Fruit fly (Drosophila melanogaster) whole organism, embryonic: ENCODE measurements around the gene CG13250.
A peak's percentile ranks its signal among the peaks of the same experiment; 100 is the strongest.

Source experiments
- CG10543 ChIP-seq: fragments of 200-800 bp; sonication (Bioruptor generic); optimal IDR thresholded peaks from 3 replicates; lab custom pipeline; 2017; ENCODE audit warnings: missing biosample characterization, mild to moderate bottlenecking, missing genetic modification characterization, moderate library complexity
- CG10654 ChIP-seq: fragments of 200-800 bp; sonication (Bioruptor generic); optimal IDR thresholded peaks from 2 replicates; lab custom pipeline; 2016; ENCODE audit warnings: missing biosample characterization, missing genetic modification characterization
- CG12155 ChIP-seq: fragments of 200-800 bp; sonication (Bioruptor generic); optimal IDR thresholded peaks from 3 replicates; lab custom pipeline; 2016; ENCODE audit warnings: missing biosample characterization, missing genetic modification characterization
- CG12391 ChIP-seq: fragments of 200-800 bp; sonication (Bioruptor generic); optimal IDR thresholded peaks from 3 replicates; lab custom pipeline; 2018; ENCODE audit warnings: missing biosample characterization, mild to moderate bottlenecking, missing genetic modification characterization, moderate library complexity
- CG12769 ChIP-seq: fragments of 200-800 bp; sonication (Bioruptor generic); optimal IDR thresholded peaks from 2 replicates; lab custom pipeline; 2019; ENCODE audit warnings: missing biosample characterization, mild to moderate bottlenecking, missing genetic modification characterization, moderate library complexity
- CG14441 ChIP-seq: fragments of 200-800 bp; sonication (Bioruptor generic); IDR thresholded peaks from 2 replicates; pipeline ENCODE4 v1.3.6; 2022; ENCODE audit warnings: missing biosample characterization, missing genetic modification characterization
- CG14710 ChIP-seq: fragments of 200-800 bp; sonication (Bioruptor generic); optimal IDR thresholded peaks from 3 replicates; lab custom pipeline; 2019; ENCODE audit warnings: missing biosample characterization, mild to moderate bottlenecking, missing genetic modification characterization, moderate library complexity
- CG1602 ChIP-seq: fragments of 200-800 bp; sonication (Bioruptor generic); optimal IDR thresholded peaks from 3 replicates; lab custom pipeline; 2016; ENCODE audit warnings: missing biosample characterization, missing genetic modification characterization
- CG18262 ChIP-seq: fragments of 200-800 bp; optimal IDR thresholded peaks from 3 replicates; lab custom pipeline; 2019; ENCODE audit warnings: missing biosample characterization, mild to moderate bottlenecking, missing genetic modification characterization, moderate library complexity
- CG18599 ChIP-seq: fragments of 200-800 bp; sonication (Bioruptor generic); optimal IDR thresholded peaks from 3 replicates; lab custom pipeline; 2017; ENCODE audit warnings: missing biosample characterization, missing genetic modification characterization, mild to moderate bottlenecking, moderate library complexity, missing genetic modification reagents
- CG32767 ChIP-seq: fragments of 200-800 bp; sonication (Bioruptor generic); IDR thresholded peaks from 2 replicates; pipeline ENCODE4 v1.3.6; 2022; ENCODE audit warnings: missing biosample characterization, missing genetic modification characterization
- CG42726 ChIP-seq: fragments of 200-800 bp; sonication (Bioruptor generic); IDR thresholded peaks from 2 replicates; pipeline ENCODE4 v1.3.6; 2022; ENCODE audit warnings: missing biosample characterization, missing genetic modification characterization; ENCODE audit not compliant: partially characterized antibody
- CG4328 ChIP-seq: fragments of 200-800 bp; sonication (Bioruptor generic); optimal IDR thresholded peaks from 3 replicates; lab custom pipeline; 2017; ENCODE audit warnings: missing biosample characterization, missing genetic modification reagents, missing genetic modification characterization
- CG4424 ChIP-seq: fragments of 200-800 bp; sonication (Bioruptor generic); optimal IDR thresholded peaks from 3 replicates; lab custom pipeline; 2016; ENCODE audit warnings: missing biosample characterization, missing genetic modification characterization
- CG6272 ChIP-seq: fragments of 200-800 bp; sonication (Bioruptor generic); IDR thresholded peaks from 2 replicates; pipeline ENCODE4 v1.3.6; 2022; ENCODE audit warnings: missing biosample characterization, missing genetic modification characterization
- CG6689 ChIP-seq: fragments of 200-800 bp; sonication (Bioruptor generic); IDR thresholded peaks from 2 replicates; pipeline ENCODE4 v1.3.6; 2022; ENCODE audit warnings: missing biosample characterization, missing genetic modification characterization
- CG6854 ChIP-seq: fragments of 200-800 bp; sonication (Bioruptor generic); optimal IDR thresholded peaks from 3 replicates; lab custom pipeline; 2017; ENCODE audit warnings: missing biosample characterization, mild to moderate bottlenecking, missing genetic modification characterization
- CG7928 ChIP-seq: fragments of 200-800 bp; sonication (Bioruptor generic); optimal IDR thresholded peaks from 2 replicates; lab custom pipeline; 2017; ENCODE audit warnings: missing biosample characterization, mild to moderate bottlenecking, missing genetic modification characterization
- CG9437 ChIP-seq: fragments of 200-800 bp; sonication (Bioruptor generic); optimal IDR thresholded peaks from 2 replicates; lab custom pipeline; 2018; ENCODE audit warnings: missing biosample characterization, mild to moderate bottlenecking, missing genetic modification characterization
- CG9609 ChIP-seq: fragments of 200-800 bp; sonication (Bioruptor generic); optimal IDR thresholded peaks from 3 replicates; lab custom pipeline; 2016; ENCODE audit warnings: missing biosample characterization, missing genetic modification characterization
- Chrac-16 ChIP-seq: fragments of 200-800 bp; sonication (Bioruptor generic); optimal IDR thresholded peaks from 3 replicates; lab custom pipeline; 2016; ENCODE audit warnings: missing biosample characterization, missing genetic modification characterization
- CoRest ChIP-seq: fragments of 200-800 bp; sonication (Bioruptor generic); optimal IDR thresholded peaks from 3 replicates; lab custom pipeline; 2018; ENCODE audit warnings: missing biosample characterization, mild to moderate bottlenecking, missing genetic modification characterization, moderate library complexity
- D ChIP-seq, 2 experiments: fragments of 200-800 bp in 1 of 2; fragments of >200 bp in 1 of 2; sonication (Bioruptor generic) in 1 of 2; optimal IDR thresholded peaks; 2 replicates in 1 of 2; 3 replicates in 1 of 2; lab custom pipeline; 2017; ENCODE audit warnings: mild to moderate bottlenecking in 1 of 2, missing biosample characterization in 1 of 2, missing genetic modification characterization in 1 of 2, missing genetic modification reagents in 1 of 2
- Drgx ChIP-seq: fragments of 200-800 bp; sonication (Bioruptor generic); IDR thresholded peaks from 2 replicates; pipeline ENCODE4 v1.3.6; 2022; ENCODE audit warnings: missing biosample characterization, missing genetic modification characterization
- Hand ChIP-seq: fragments of 200-800 bp; sonication (Bioruptor generic); optimal IDR thresholded peaks from 2 replicates; lab custom pipeline; 2017; ENCODE audit warnings: mild to moderate bottlenecking, missing biosample characterization, missing genetic modification reagents, missing genetic modification characterization
- Kr ChIP-seq: fragments of 200-800 bp; sonication (Bioruptor generic); optimal IDR thresholded peaks from 2 replicates; lab custom pipeline; 2017; ENCODE audit warnings: missing biosample characterization, mild to moderate bottlenecking, missing genetic modification characterization
- PHDP ChIP-seq: fragments of 200-800 bp; sonication (Bioruptor generic); optimal IDR thresholded peaks from 3 replicates; lab custom pipeline; 2018; ENCODE audit warnings: missing biosample characterization, mild to moderate bottlenecking, missing genetic modification characterization, moderate library complexity
- Rfx ChIP-seq: fragments of 200-800 bp; sonication (Bioruptor generic); IDR thresholded peaks from 2 replicates; pipeline ENCODE4 v1.3.6; 2022; ENCODE audit warnings: missing biosample characterization, missing genetic modification characterization
- Sry-δ ChIP-seq: fragments of 200-800 bp; sonication (Bioruptor generic); optimal IDR thresholded peaks from 2 replicates; lab custom pipeline; 2016; ENCODE audit warnings: missing biosample characterization, missing genetic modification characterization
- YL-1 ChIP-seq: fragments of 200-800 bp; sonication (Bioruptor generic); optimal IDR thresholded peaks from 3 replicates; lab custom pipeline; 2017; ENCODE audit warnings: missing biosample characterization, mild to moderate bottlenecking, missing genetic modification characterization
- amos ChIP-seq: fragments of 200-800 bp; sonication (Bioruptor generic); IDR thresholded peaks from 2 replicates; pipeline ENCODE4 v1.3.6; 2022; ENCODE audit warnings: missing biosample characterization, missing genetic modification characterization; ENCODE audit not compliant: partially characterized antibody
- bsh ChIP-seq, 2 experiments: fragments of 200-800 bp; sonication (Bioruptor generic); optimal IDR thresholded peaks; 2 replicates each; lab custom pipeline; 2017 to 2018; ENCODE audit warnings: mild to moderate bottlenecking in 2 of 2, missing biosample characterization in 2 of 2, missing genetic modification characterization in 2 of 2, moderate library complexity in 1 of 2
- caup ChIP-seq: fragments of 200-800 bp; sonication (Bioruptor generic); optimal IDR thresholded peaks from 3 replicates; lab custom pipeline; 2017; ENCODE audit warnings: missing biosample characterization, mild to moderate bottlenecking, missing genetic modification characterization, moderate library complexity; ENCODE audit not compliant: severe bottlenecking
- cg ChIP-seq: fragments of 200-800 bp; sonication (Bioruptor generic); optimal IDR thresholded peaks from 3 replicates; lab custom pipeline; 2019; ENCODE audit warnings: missing biosample characterization, mild to moderate bottlenecking, missing genetic modification characterization, moderate library complexity
- chinmo ChIP-seq: fragments of 200-800 bp; sonication (Bioruptor generic); IDR thresholded peaks from 4 replicates; pipeline ENCODE4 v1.3.6; 2022; ENCODE audit warnings: missing biosample characterization, missing genetic modification characterization; ENCODE audit not compliant: partially characterized antibody
- croc ChIP-seq: fragments of 200-800 bp; sonication (Bioruptor generic); conservative IDR thresholded peaks from 3 replicates; pipeline ENCODE4 v1.3.6; 2022; ENCODE audit warnings: missing biosample characterization, missing genetic modification characterization
- eyg ChIP-seq: fragments of 200-800 bp; sonication (Bioruptor generic); optimal IDR thresholded peaks from 3 replicates; lab custom pipeline; 2016; ENCODE audit warnings: missing biosample characterization, missing genetic modification characterization
- her ChIP-seq: fragments of 200-800 bp; sonication (Bioruptor generic); optimal IDR thresholded peaks from 2 replicates; lab custom pipeline; 2016; ENCODE audit warnings: missing biosample characterization, missing genetic modification characterization
- hkb ChIP-seq, 2 experiments: fragments of 200-800 bp in 1 of 2; fragments of >200 bp in 1 of 2; sonication (Bioruptor generic) in 1 of 2; IDR thresholded peaks in 1 of 2; optimal IDR thresholded peaks in 1 of 2; 2 replicates each; pipeline versions ENCODE4 v1.3.6 to Lab custom; 2017 to 2022; ENCODE audit warnings: missing biosample characterization in 1 of 2, missing genetic modification characterization in 1 of 2
- ind ChIP-seq: fragments of 200-800 bp; sonication (Bioruptor generic); optimal IDR thresholded peaks from 3 replicates; lab custom pipeline; 2016; ENCODE audit warnings: missing biosample characterization, missing genetic modification characterization
- insv ChIP-seq, 2 experiments: fragments of 200-800 bp; sonication (Bioruptor generic); optimal IDR thresholded peaks; 3 replicates each; lab custom pipeline; 2016 to 2018; ENCODE audit warnings: missing biosample characterization in 2 of 2, missing genetic modification characterization in 2 of 2
- nmo ChIP-seq: fragments of 200-800 bp; sonication (Bioruptor generic); optimal IDR thresholded peaks from 2 replicates; lab custom pipeline; 2018; ENCODE audit warnings: missing biosample characterization, mild to moderate bottlenecking, missing genetic modification characterization, moderate library complexity
- pfk ChIP-seq: fragments of 200-800 bp; sonication (Bioruptor generic); optimal IDR thresholded peaks from 2 replicates; lab custom pipeline; 2018; ENCODE audit warnings: missing biosample characterization, mild to moderate bottlenecking, missing genetic modification characterization, moderate library complexity
- run ChIP-seq: fragments of 200-800 bp; sonication (Bioruptor generic); optimal IDR thresholded peaks from 3 replicates; lab custom pipeline; 2018; ENCODE audit warnings: missing biosample characterization, mild to moderate bottlenecking, missing genetic modification characterization
- unpg ChIP-seq: fragments of 200-800 bp; sonication (Bioruptor generic); optimal IDR thresholded peaks from 3 replicates; lab custom pipeline; 2018; ENCODE audit warnings: missing biosample characterization, mild to moderate bottlenecking, missing genetic modification characterization, moderate library complexity
- vfl ChIP-seq: fragments of 200-800 bp; sonication (Bioruptor generic); optimal IDR thresholded peaks from 2 replicates; lab custom pipeline; 2016; ENCODE audit warnings: missing biosample characterization, missing genetic modification characterization
- zfh1 ChIP-seq: fragments of 200-800 bp; sonication (Bioruptor generic); IDR thresholded peaks from 3 replicates; pipeline ENCODE4 v1.3.6; 2022; ENCODE audit warnings: missing biosample characterization, missing genetic modification characterization

CG13250 gene

DNA sequence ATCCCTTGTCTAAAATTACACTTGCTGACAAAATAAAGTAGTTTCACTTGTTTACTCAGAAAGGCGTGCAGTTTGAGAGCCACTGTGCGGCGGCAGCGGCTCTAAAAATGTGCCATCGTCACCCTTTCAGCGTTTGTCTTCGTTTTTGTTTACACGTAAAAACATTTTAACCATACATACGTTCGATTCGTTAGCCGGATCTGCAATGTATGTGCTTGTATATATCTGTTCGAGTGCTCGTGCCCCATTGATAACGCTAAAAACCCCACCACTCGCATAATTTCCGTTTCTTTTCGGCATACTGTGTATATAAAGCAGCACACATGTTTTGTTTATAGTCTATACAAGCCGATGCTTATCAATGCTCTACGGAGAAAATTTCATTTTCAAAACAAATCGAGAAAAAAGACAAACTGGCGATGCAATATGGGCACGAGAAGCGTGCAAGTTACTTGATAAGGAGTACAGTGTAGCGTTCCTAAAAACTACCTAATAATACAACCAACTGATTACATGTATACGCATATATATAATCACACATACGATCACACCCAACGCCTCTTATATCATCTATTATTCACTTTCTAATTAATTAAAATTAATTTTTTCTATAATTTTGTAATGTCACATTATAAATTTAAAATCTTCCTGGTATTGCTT, 16.9 kb upstream of the CG13250 start (continued):
- TF ChIP-seq CG1602 (GFP tag; lab: Kevin White, UChicago): peak; percentile 40
- no peak for TF ChIP-seq croc (GFP tag; lab: Robert Waterston, UW)
- TF ChIP-seq CG18599 (GFP tag; lab: Kevin White, UChicago): peak; percentile 55
- peak; percentile 31; the same call in 1 of the 2 replicates for TF ChIP-seq amos (GFP tag; lab: Robert Waterston, UW)
- no peak for TF ChIP-seq Drgx (GFP tag; lab: Robert Waterston, UW)
- TF ChIP-seq CG9437 (GFP tag; lab: Kevin White, UChicago): peak; percentile 53
- peak; percentile 73; the same call in 1 of the 4 replicates for TF ChIP-seq chinmo (GFP tag; lab: Robert Waterston, UW)
- peak; percentile 66 for TF ChIP-seq CG18262 (tag; lab: Kevin White, UChicago)
- TF ChIP-seq PHDP: peak; percentile 45
- TF ChIP-seq D (optimal IDR thresholded peaks at IDR 0.05; lab: Kevin White, UChicago): no peak
- TF ChIP-seq D (GFP tag; optimal IDR thresholded peaks at IDR 0.05; lab: Kevin White, UChicago): no peak
- TF ChIP-seq caup: peak; percentile 4
- TF ChIP-seq Kr (GFP tag; lab: Kevin White, UChicago): peak; percentile 91
- no peak for TF ChIP-seq CG12769 (tag; lab: Kevin White, UChicago)
- no peak for TF ChIP-seq pfk
- no peak for TF ChIP-seq vfl (GFP tag; lab: Kevin White, UChicago)
- TF ChIP-seq zfh1 (GFP tag; lab: Robert Waterston, UW): peak; percentile 56; the same call in 1 of the 3 replicates
- TF ChIP-seq hkb (optimal IDR thresholded peaks at IDR 0.05; lab: Kevin White, UChicago): no peak
- peak; percentile 16; the same call in 1 of the 2 replicates for TF ChIP-seq hkb (GFP tag; IDR thresholded peaks at IDR 0.05; lab: Robert Waterston, UW)
- TF ChIP-seq CG10543 (GFP tag; lab: Kevin White, UChicago): peak; percentile 61
- no peak for TF ChIP-seq Sry-δ (GFP tag; lab: Kevin White, UChicago)
- 0 out of 2 replicates have a peak, but pooled peaks have one; percentile 22 for TF ChIP-seq CG42726 (GFP tag; lab: Robert Waterston, UW)
- TF ChIP-seq CG10654: no peak
- TF ChIP-seq CG9609 (GFP tag; lab: Kevin White, UChicago): no peak
- TF ChIP-seq YL-1 (GFP tag; lab: Kevin White, UChicago): peak; percentile 27
- peak; percentile 49; the same call in 1 of the 2 replicates for TF ChIP-seq CG14441 (GFP tag; lab: Robert Waterston, UW)
- peak; percentile 44 for TF ChIP-seq Hand (GFP tag; lab: Kevin White, UChicago)
- peak; percentile 33 for TF ChIP-seq cg (GFP tag; lab: Kevin White, UChicago)
- no peak for TF ChIP-seq CG4328 (GFP tag; lab: Kevin White, UChicago)
- no peak for TF ChIP-seq eyg (GFP tag; lab: Kevin White, UChicago)
- peak; percentile 42 for TF ChIP-seq ind (GFP tag; lab: Kevin White, UChicago)
- TF ChIP-seq nmo: peak; percentile 49
- TF ChIP-seq her (GFP tag; lab: Kevin White, UChicago): peak; percentile 92
- TF ChIP-seq CG12391 (tag; lab: Kevin White, UChicago): peak; percentile 61
- peak; percentile 63 for TF ChIP-seq unpg
- peak; percentile 52 for TF ChIP-seq CoRest (tag; lab: Kevin White, UChicago)
- peak; percentile 27; the same call in 1 of the 2 replicates for TF ChIP-seq Rfx (GFP tag; lab: Robert Waterston, UW)
- no peak for TF ChIP-seq insv (GFP tag; optimal IDR thresholded peaks at IDR 0.05; lab: Kevin White, UChicago)
- TF ChIP-seq CG6854: peak; percentile 52
- TF ChIP-seq CG4424 (GFP tag; lab: Kevin White, UChicago): peak; percentile 35
- peak; percentile 39 for TF ChIP-seq CG12155
- no peak for TF ChIP-seq CG32767
- TF ChIP-seq bsh (GFP tag; optimal IDR thresholded peaks at IDR 0.05; lab: Kevin White, UChicago): peak in 1 of 2 experiments; percentile 69
- peak; percentile 30 for TF ChIP-seq run (tag; lab: Kevin White, UChicago)
- TF ChIP-seq Chrac-16 (GFP tag; lab: Kevin White, UChicago): peak; percentile 48
- TF ChIP-seq CG14710 (tag; lab: Kevin White, UChicago): peak; percentile 41
- no peak for TF ChIP-seq CG6272
- TF ChIP-seq CG6689: no peak
- TF ChIP-seq CG7928 (GFP tag; lab: Kevin White, UChicago): no peak
